Fruit fly (Drosophila melanogaster) whole organism, embryonic: Measurements from ENCODE around the gene Gyc88E.

ENCODE experiments used
- ATbp ChIP-seq: fragments of 200-800 bp; sonication (Bioruptor generic); optimal IDR thresholded peaks from 2 replicates; lab custom pipeline; 2017; ENCODE audit warnings: missing biosample characterization, mild to moderate bottlenecking, missing genetic modification characterization, missing genetic modification reagents
- Ada2b ChIP-seq: fragments of 200-800 bp; sonication (Bioruptor generic); IDR thresholded peaks from 2 replicates; pipeline ENCODE4 v1.3.6; 2022; ENCODE audit warnings: missing biosample characterization, missing genetic modification characterization
- Aef1 ChIP-seq: fragments of 200-800 bp; sonication (Bioruptor generic); IDR thresholded peaks from 3 replicates; pipeline ENCODE4 v1.3.6; 2022; ENCODE audit warnings: missing biosample characterization, missing genetic modification characterization
- Atf3 ChIP-seq: fragments of 200-800 bp; sonication (Bioruptor generic); optimal IDR thresholded peaks from 3 replicates; lab custom pipeline; 2016; ENCODE audit warnings: missing biosample characterization, missing genetic modification characterization
- Bteb2 ChIP-seq: fragments of 200-800 bp; sonication (Bioruptor generic); optimal IDR thresholded peaks from 2 replicates; lab custom pipeline; 2016; ENCODE audit warnings: missing biosample characterization, missing genetic modification characterization
- CG10267 ChIP-seq: fragments of 200-800 bp; sonication (Bioruptor generic); optimal IDR thresholded peaks from 2 replicates; lab custom pipeline; 2018; ENCODE audit warnings: missing biosample characterization, mild to moderate bottlenecking, missing genetic modification characterization, moderate library complexity
- CG10462 ChIP-seq: fragments of 200-800 bp; sonication (Bioruptor generic); optimal IDR thresholded peaks from 2 replicates; lab custom pipeline; 2016; ENCODE audit warnings: missing biosample characterization, missing genetic modification characterization
- CG11247 ChIP-seq: fragments of 200-800 bp; sonication (Bioruptor generic); IDR thresholded peaks from 2 replicates; pipeline ENCODE4 v1.3.6; 2022; ENCODE audit warnings: missing biosample characterization, missing genetic modification characterization
- CG13624 ChIP-seq: fragments of 200-800 bp; sonication (Bioruptor generic); optimal IDR thresholded peaks from 2 replicates; lab custom pipeline; 2016; ENCODE audit warnings: missing biosample characterization, missing genetic modification characterization
- CG15601 ChIP-seq: fragments of 200-800 bp; sonication (Bioruptor generic); optimal IDR thresholded peaks from 3 replicates; lab custom pipeline; 2019; ENCODE audit warnings: missing biosample characterization, mild to moderate bottlenecking, missing genetic modification characterization, moderate library complexity
- CG17385 ChIP-seq: fragments of 200-800 bp; sonication (Bioruptor generic); optimal IDR thresholded peaks from 3 replicates; lab custom pipeline; 2018; ENCODE audit warnings: missing biosample characterization, mild to moderate bottlenecking, missing genetic modification characterization
- CG2120 ChIP-seq: fragments of 200-800 bp; sonication (Bioruptor generic); optimal IDR thresholded peaks from 3 replicates; lab custom pipeline; 2016; ENCODE audit warnings: missing biosample characterization, missing genetic modification characterization
- CG3726 ChIP-seq: fragments of 200-800 bp; sonication (Bioruptor generic); IDR thresholded peaks from 3 replicates; pipeline ENCODE4, ENCODE4 v1.3.6; 2022; ENCODE audit warnings: missing biosample characterization, missing genetic modification characterization
- CG4707 ChIP-seq: fragments of 200-800 bp; sonication (Bioruptor generic); optimal IDR thresholded peaks from 2 replicates; lab custom pipeline; 2018; ENCODE audit warnings: missing biosample characterization, mild to moderate bottlenecking, missing genetic modification characterization, moderate library complexity
- CG5953 ChIP-seq: fragments of 200-800 bp; sonication (Bioruptor generic); IDR thresholded peaks from 2 replicates; pipeline ENCODE4 v1.3.6; 2022; ENCODE audit warnings: missing biosample characterization, missing genetic modification characterization
- CG7372 ChIP-seq: fragments of 200-800 bp; sonication (Bioruptor generic); IDR thresholded peaks from 2 replicates; pipeline ENCODE4 v1.3.6; 2022; ENCODE audit warnings: missing biosample characterization, missing genetic modification characterization
- CG7987 ChIP-seq: fragments of 200-800 bp; sonication (Bioruptor generic); optimal IDR thresholded peaks from 2 replicates; lab custom pipeline; 2018; ENCODE audit warnings: missing biosample characterization, mild to moderate bottlenecking, missing genetic modification characterization, moderate library complexity
- CG9215 ChIP-seq: fragments of 200-800 bp; sonication (Bioruptor generic); IDR thresholded peaks from 2 replicates; pipeline ENCODE4 v1.3.6; 2022; ENCODE audit warnings: missing biosample characterization, missing genetic modification characterization
- CG9609 ChIP-seq: fragments of 200-800 bp; sonication (Bioruptor generic); optimal IDR thresholded peaks from 3 replicates; lab custom pipeline; 2016; ENCODE audit warnings: missing biosample characterization, missing genetic modification characterization
- CHES-1-like ChIP-seq: fragments of 200-800 bp; sonication (Bioruptor generic); optimal IDR thresholded peaks from 2 replicates; lab custom pipeline; 2016; ENCODE audit warnings: missing biosample characterization, missing genetic modification characterization
- Chrac-16 ChIP-seq: fragments of 200-800 bp; sonication (Bioruptor generic); optimal IDR thresholded peaks from 3 replicates; lab custom pipeline; 2016; ENCODE audit warnings: missing biosample characterization, missing genetic modification characterization
- CoRest ChIP-seq: fragments of 200-800 bp; sonication (Bioruptor generic); optimal IDR thresholded peaks from 3 replicates; lab custom pipeline; 2018; ENCODE audit warnings: missing biosample characterization, mild to moderate bottlenecking, missing genetic modification characterization, moderate library complexity
- D19B ChIP-seq: fragments of 200-800 bp; sonication (Bioruptor generic); optimal IDR thresholded peaks from 2 replicates; lab custom pipeline; 2017; ENCODE audit warnings: missing biosample characterization, mild to moderate bottlenecking, missing genetic modification characterization
- Dll ChIP-seq: fragments of 200-800 bp; sonication (Bioruptor generic); IDR thresholded peaks from 4 replicates; pipeline ENCODE4 v1.3.6; 2022; ENCODE audit warnings: missing biosample characterization, missing genetic modification characterization; ENCODE audit not compliant: partially characterized antibody
- Dref ChIP-seq: fragments of 200-800 bp; sonication (Bioruptor generic); IDR thresholded peaks from 2 replicates; pipeline ENCODE4 v1.3.6; 2022; ENCODE audit warnings: missing biosample characterization, missing genetic modification characterization
- ERR ChIP-seq: fragments of 200-800 bp; sonication (Bioruptor generic); optimal IDR thresholded peaks from 2 replicates; lab custom pipeline; 2016; ENCODE audit warnings: missing biosample characterization, missing genetic modification characterization
- Ets97D ChIP-seq: fragments of 200-800 bp; sonication (Bioruptor generic); optimal IDR thresholded peaks from 3 replicates; lab custom pipeline; 2016; ENCODE audit warnings: missing biosample characterization, missing genetic modification characterization
- Gug ChIP-seq: fragments of 200-800 bp; sonication (Bioruptor generic); IDR thresholded peaks from 4 replicates; pipeline ENCODE4 v1.3.6; 2022; ENCODE audit warnings: missing biosample characterization, missing genetic modification characterization
- HLH4C ChIP-seq: fragments of 200-800 bp; sonication (Bioruptor generic); IDR thresholded peaks from 3 replicates; pipeline ENCODE4 v1.3.6; 2022; ENCODE audit warnings: missing biosample characterization, missing genetic modification characterization; ENCODE audit not compliant: partially characterized antibody
- Hsf ChIP-seq: fragments of 200-800 bp; sonication (Bioruptor generic); optimal IDR thresholded peaks from 3 replicates; lab custom pipeline; 2016; ENCODE audit warnings: missing biosample characterization, missing genetic modification characterization
- Lpt ChIP-seq: fragments of >200 bp; optimal IDR thresholded peaks from 2 replicates; lab custom pipeline; 2018; ENCODE audit warnings: missing biosample characterization, missing genetic modification characterization
- Mrtf ChIP-seq: fragments of 200-800 bp; sonication (Bioruptor generic); IDR thresholded peaks from 3 replicates; pipeline ENCODE4 v1.3.6; 2022; ENCODE audit warnings: missing biosample characterization, missing genetic modification characterization
- Nf-YA ChIP-seq: fragments of 200-800 bp; sonication (Bioruptor generic); IDR thresholded peaks from 2 replicates; pipeline ENCODE4 v1.3.6; 2022; ENCODE audit warnings: missing biosample characterization, missing genetic modification characterization
- Optix ChIP-seq: fragments of 200-800 bp; sonication (Bioruptor generic); IDR thresholded peaks from 3 replicates; pipeline ENCODE4 v1.3.6; 2022; ENCODE audit warnings: missing biosample characterization, missing genetic modification characterization
- Taf1 ChIP-seq: fragments of 200-800 bp; sonication (Bioruptor generic); IDR thresholded peaks from 2 replicates; pipeline ENCODE4 v1.3.6; 2022; ENCODE audit warnings: missing biosample characterization, missing genetic modification characterization
- Usf ChIP-seq: fragments of 200-800 bp; sonication (Bioruptor generic); optimal IDR thresholded peaks from 2 replicates; lab custom pipeline; 2017; ENCODE audit warnings: missing genotype, missing biosample characterization, missing genetic modification characterization
- cato ChIP-seq: fragments of 200-800 bp; sonication (Bioruptor generic); optimal IDR thresholded peaks from 2 replicates; lab custom pipeline; 2016; ENCODE audit warnings: missing biosample characterization, missing genetic modification characterization, borderline replicate concordance
- crp ChIP-seq, 2 experiments: fragments of 200-800 bp; sonication (Bioruptor generic); optimal IDR thresholded peaks; 2 replicates in 1 of 2; 3 replicates in 1 of 2; lab custom pipeline; 2017; ENCODE audit warnings: missing biosample characterization in 2 of 2, missing genetic modification characterization in 2 of 2, mild to moderate bottlenecking in 1 of 2, moderate library complexity in 1 of 2
- disco-r ChIP-seq: fragments of 200-800 bp; sonication (Bioruptor generic); optimal IDR thresholded peaks from 2 replicates; lab custom pipeline; 2016; ENCODE audit warnings: missing biosample characterization, missing genetic modification characterization
- dm ChIP-seq: fragments of 200-800 bp; sonication (Bioruptor generic); optimal IDR thresholded peaks from 3 replicates; lab custom pipeline; 2016; ENCODE audit warnings: missing biosample characterization, missing genetic modification characterization
- ems ChIP-seq: fragments of 200-800 bp; sonication (Bioruptor generic); optimal IDR thresholded peaks from 3 replicates; lab custom pipeline; 2016; ENCODE audit warnings: missing biosample characterization, missing genetic modification characterization
- klu ChIP-seq: fragments of 200-800 bp; sonication (Bioruptor generic); IDR thresholded peaks from 2 replicates; pipeline ENCODE4 v1.3.6; 2022; ENCODE audit warnings: missing biosample characterization, missing genetic modification characterization
- mam ChIP-seq: fragments of 200-800 bp; sonication (Bioruptor generic); optimal IDR thresholded peaks from 3 replicates; lab custom pipeline; 2016; ENCODE audit warnings: missing biosample characterization, missing genetic modification characterization
- nmo ChIP-seq: fragments of 200-800 bp; sonication (Bioruptor generic); optimal IDR thresholded peaks from 2 replicates; lab custom pipeline; 2018; ENCODE audit warnings: missing biosample characterization, mild to moderate bottlenecking, missing genetic modification characterization, moderate library complexity
- pnt ChIP-seq: fragments of 200-800 bp; sonication (Bioruptor generic); optimal IDR thresholded peaks from 3 replicates; lab custom pipeline; 2016; ENCODE audit warnings: missing biosample characterization, missing genetic modification characterization
- slou ChIP-seq: fragments of 200-800 bp; sonication (Bioruptor generic); optimal IDR thresholded peaks from 3 replicates; lab custom pipeline; 2016; ENCODE audit warnings: missing biosample characterization, missing genetic modification characterization
- sqz ChIP-seq: fragments of 200-800 bp; sonication (Bioruptor generic); optimal IDR thresholded peaks from 3 replicates; lab custom pipeline; 2018; ENCODE audit warnings: missing biosample characterization, mild to moderate bottlenecking, missing genetic modification characterization
- tll ChIP-seq, 2 experiments: fragments of 200-800 bp in 1 of 2; fragments of >200 bp in 1 of 2; sonication (Bioruptor generic) in 1 of 2; optimal IDR thresholded peaks; 2 replicates each; lab custom pipeline; 2017 to 2019; ENCODE audit warnings: missing biosample characterization in 2 of 2, missing genetic modification characterization in 2 of 2, mild to moderate bottlenecking in 1 of 2, moderate library complexity in 1 of 2
- tx ChIP-seq: fragments of 200-800 bp; sonication (Bioruptor generic); optimal IDR thresholded peaks from 2 replicates; lab custom pipeline; 2016; ENCODE audit warnings: missing biosample characterization, missing genetic modification characterization
- zfh2 ChIP-seq: fragments of 200-800 bp; sonication (Bioruptor generic); optimal IDR thresholded peaks from 2 replicates; lab custom pipeline; 2016; ENCODE audit warnings: missing biosample characterization, missing genetic modification characterization

Gene Gyc88E

DNA sequence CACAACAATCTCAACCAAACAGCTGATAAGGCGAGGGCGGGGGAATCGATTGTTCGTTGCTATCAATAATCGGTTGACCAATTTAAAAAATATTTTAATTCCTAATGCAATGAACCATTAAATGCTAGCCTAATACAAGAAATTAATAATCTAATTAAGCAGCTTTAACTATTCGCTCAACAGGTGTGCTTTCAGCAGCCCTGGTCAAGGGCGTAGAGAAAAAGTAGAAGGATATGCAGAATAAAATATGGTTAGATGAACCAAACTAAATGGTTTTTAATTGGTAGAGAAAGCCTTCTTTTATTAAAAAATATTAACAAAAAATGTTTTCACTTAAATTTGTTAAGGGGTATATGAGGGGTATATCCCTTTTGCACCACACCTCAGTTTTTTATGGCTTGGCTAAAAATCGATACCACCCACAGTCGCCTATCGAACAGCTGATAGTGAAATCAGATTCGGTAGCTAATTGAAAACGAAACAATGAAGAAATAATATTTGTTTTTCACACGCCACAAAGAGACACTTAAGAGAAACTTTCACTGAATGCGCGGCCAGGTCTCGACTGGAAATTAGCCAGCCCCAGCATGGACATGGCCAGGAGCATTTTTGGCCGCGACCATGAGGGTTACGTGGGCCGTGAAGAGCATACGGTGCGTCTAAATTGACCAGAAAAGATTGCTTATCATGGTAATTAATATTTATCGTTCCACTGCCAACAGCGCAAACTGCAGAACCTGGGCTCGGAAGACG lies 68.8 kb downstream of the Gyc88E start, which contains the start of the genes SIDL and CG12241 (continued):
- TF ChIP-seq CG3726 (GFP tag; lab: Robert Waterston, UW) (peak; percentile 79; the same call in 2 of the 3 replicates), CG2120 (GFP tag; lab: Kevin White, UChicago) (peak; percentile 84), CG9215 (GFP tag; lab: Robert Waterston, UW) (peak; percentile 90), Lpt (GFP tag; lab: Kevin White, UChicago) (no peak), Ada2b (GFP tag; lab: Robert Waterston, UW) (peak; percentile 94), CG10462 (GFP tag; lab: Kevin White, UChicago) (peak; percentile 17), Usf (GFP tag; lab: Kevin White, UChicago) (no peak), Nf-YA (GFP tag; lab: Robert Waterston, UW) (peak; percentile 84), D19B (GFP tag; lab: Kevin White, UChicago) (peak; percentile 90), CG7987 (GFP tag; lab: Kevin White, UChicago) (no peak), Hsf (GFP tag; lab: Kevin White, UChicago) (peak; percentile 72), Ets97D (peak; percentile 79), Dref (GFP tag; lab: Robert Waterston, UW) (peak; percentile 68), CG9609 (GFP tag; lab: Kevin White, UChicago) (peak; percentile 24), Bteb2 (GFP tag; lab: Kevin White, UChicago) (peak; percentile 63), tll (GFP tag; optimal IDR thresholded peaks at IDR 0.05; lab: Kevin White, UChicago) (no peak), slou (GFP tag; lab: Kevin White, UChicago) (peak; percentile 69), Optix (GFP tag; lab: Robert Waterston, UW) (peak; percentile 23; the same call in 1 of the 3 replicates), Chrac-16 (GFP tag; lab: Kevin White, UChicago) (peak; percentile 63), Dll (0 out of 4 replicates have a peak, but pooled peaks have one; percentile 41), HLH4C (GFP tag; lab: Robert Waterston, UW) (no peak; the same call in 2 of the 3 replicates), ems (GFP tag; lab: Kevin White, UChicago) (peak; percentile 84), klu (GFP tag; lab: Robert Waterston, UW) (peak; percentile 89), ATbp (GFP tag; lab: Kevin White, UChicago) (no peak), sqz (GFP tag; lab: Kevin White, UChicago) (no peak), Gug (GFP tag; lab: Robert Waterston, UW) (peak; percentile 93; the same call in 3 of the 4 replicates), CHES-1-like (GFP tag; lab: Kevin White, UChicago) (peak; percentile 14), Atf3 (GFP tag; lab: Kevin White, UChicago) (peak; percentile 20), tx (GFP tag; lab: Kevin White, UChicago) (peak; percentile 25), cato (GFP tag; lab: Kevin White, UChicago) (peak; percentile 17), CG10267 (tag; lab: Kevin White, UChicago) (peak; percentile 80), mam (GFP tag; lab: Kevin White, UChicago) (peak; percentile 92), CG17385 (GFP tag; lab: Kevin White, UChicago) (no peak), nmo (peak; percentile 93), CG7372 (GFP tag; lab: Robert Waterston, UW) (peak; percentile 92), Aef1 (GFP tag; lab: Robert Waterston, UW) (peak; percentile 96), zfh2 (GFP tag; lab: Kevin White, UChicago) (peak; percentile 85), dm (GFP tag; lab: Kevin White, UChicago) (no peak), CG13624 (peak; percentile 89), crp (GFP tag; optimal IDR thresholded peaks at IDR 0.05; lab: Kevin White, UChicago) (peak; percentile 54 to 91), ERR (GFP tag; lab: Kevin White, UChicago) (peak; percentile 77), CG4707 (GFP tag; lab: Kevin White, UChicago) (no peak), Taf1 (GFP tag; lab: Robert Waterston, UW) (peak; percentile 93), pnt (GFP tag; lab: Kevin White, UChicago) (peak; percentile 77), CG11247 (GFP tag; lab: Robert Waterston, UW) (peak; percentile 92), Mrtf (GFP tag; lab: Robert Waterston, UW) (peak; percentile 85), CG15601 (tag; lab: Kevin White, UChicago) (peak; percentile 18), disco-r (GFP tag; lab: Kevin White, UChicago) (no peak), CoRest (tag; lab: Kevin White, UChicago) (peak; percentile 67), CG5953 (GFP tag; lab: Robert Waterston, UW) (no peak)
